Worm (Caenorhabditis elegans) whole organism, early embryonic: Measurements from ENCODE around the gene Y43F8B.10.

Source experiments
- B0310.2 ChIP-seq: sonication (generic microtip); optimal IDR thresholded peaks from 2 replicates; lab custom pipeline; 2016; ENCODE audit warnings: mild to moderate bottlenecking, missing genetic modification characterization, missing compliant biosample characterization
- F13C5.2 ChIP-seq: sonication (generic microtip); optimal IDR thresholded peaks from 2 replicates; lab custom pipeline; 2017; ENCODE audit warnings: mild to moderate bottlenecking, missing genetic modification characterization, inconsistent platforms, missing compliant biosample characterization
- aly-1 ChIP-seq: sonication (generic microtip); optimal IDR thresholded peaks from 2 replicates; lab custom pipeline; 2016; ENCODE audit warnings: missing genetic modification characterization, missing compliant biosample characterization
- ama-1 ChIP-seq: fragments of 150-350 bp; optimal IDR thresholded peaks from 2 replicates; lab custom pipeline; 2014
- ceh-13 ChIP-seq: fragments of 200-800 bp; sonication (Bioruptor generic); optimal IDR thresholded peaks from 2 replicates; lab custom pipeline; 2018; ENCODE audit warnings: mild to moderate bottlenecking, missing genetic modification characterization, missing compliant biosample characterization
- ceh-36 ChIP-seq: sonication (generic microtip); optimal IDR thresholded peaks from 2 replicates; lab custom pipeline; 2016; ENCODE audit warnings: missing genetic modification characterization, inconsistent platforms, missing compliant biosample characterization
- ets-7 ChIP-seq: sonication (generic microtip); optimal IDR thresholded peaks from 2 replicates; lab custom pipeline; 2016; ENCODE audit warnings: missing genotype, missing genetic modification characterization, missing compliant biosample characterization
- flt-1 ChIP-seq: fragments of 200-800 bp; sonication (Bioruptor generic); IDR thresholded peaks from 2 replicates; pipeline ENCODE4 v1.3.6; 2022; ENCODE audit warnings: missing genetic modification characterization, missing compliant biosample characterization
- hmbx-1 ChIP-seq: sonication (generic microtip); optimal IDR thresholded peaks from 2 replicates; lab custom pipeline; 2016; ENCODE audit warnings: mild to moderate bottlenecking, missing genetic modification characterization, missing compliant biosample characterization
- hmg-4 ChIP-seq: fragments of 200-800 bp; sonication (Bioruptor generic); optimal IDR thresholded peaks from 2 replicates; lab custom pipeline; 2018; ENCODE audit warnings: mild to moderate bottlenecking, missing genetic modification characterization, missing compliant biosample characterization
- hnd-1 ChIP-seq: sonication (generic microtip); optimal IDR thresholded peaks from 2 replicates; lab custom pipeline; 2016; ENCODE audit warnings: missing genetic modification characterization, missing compliant biosample characterization
- pes-1 ChIP-seq: fragments of 200-800 bp; sonication (Bioruptor generic); IDR thresholded peaks from 2 replicates; pipeline ENCODE4 v1.3.6; 2022; ENCODE audit warnings: missing genetic modification reagents, missing genetic modification characterization, missing compliant biosample characterization
- scrt-1 ChIP-seq: fragments of 200-800 bp; sonication (Bioruptor generic); IDR thresholded peaks from 2 replicates; pipeline ENCODE4 v1.3.6; 2022; ENCODE audit warnings: missing genetic modification characterization, missing compliant biosample characterization
- sea-1 ChIP-seq: fragments of 200-800 bp; sonication (Bioruptor generic); conservative IDR thresholded peaks from 2 replicates; pipeline ENCODE4 v1.3.6; 2022; ENCODE audit warnings: missing genetic modification characterization, missing compliant biosample characterization
- tbx-11 ChIP-seq: fragments of 200-800 bp; sonication (Bioruptor generic); IDR thresholded peaks from 2 replicates; pipeline ENCODE4 v1.3.6; 2022; ENCODE audit warnings: missing genetic modification characterization, missing compliant biosample characterization
- tbx-37 ChIP-seq: fragments of 200-800 bp; sonication (Bioruptor generic); conservative IDR thresholded peaks from 2 replicates; pipeline ENCODE4 v1.3.6; 2022; ENCODE audit warnings: missing genetic modification reagents, missing genetic modification characterization, missing compliant biosample characterization
- tra-4 ChIP-seq: sonication (generic microtip); optimal IDR thresholded peaks from 2 replicates; lab custom pipeline; 2017; ENCODE audit warnings: missing genetic modification characterization, missing compliant biosample characterization

The Y43F8B.10 gene

DNA sequence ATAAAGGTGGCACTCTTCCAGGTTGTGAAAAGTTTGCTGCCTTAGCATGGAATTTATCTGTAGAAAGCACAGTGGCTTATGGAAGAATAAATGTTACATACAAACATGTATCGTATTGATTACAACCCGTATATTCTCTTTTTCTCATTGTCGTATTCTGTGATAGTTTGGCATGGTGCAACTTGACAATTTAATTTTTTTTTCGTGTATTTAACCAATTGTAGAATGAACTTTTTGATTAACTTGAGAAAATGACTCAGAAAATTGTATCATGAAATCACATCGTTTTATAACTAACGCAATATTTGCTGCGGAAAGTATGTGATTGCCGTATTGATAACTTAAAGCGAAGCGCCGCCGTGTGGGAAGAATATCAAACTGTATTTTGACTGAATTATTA lies 17.1 kb upstream of the Y43F8B.10 start, which contains the start of gene Y43F8B.24:
Gene Y43F8B.24, plus strand, starts transcription at position 301 of the 400 bp plus-strand sequence.
- no peak for TF ChIP-seq hnd-1
- TF ChIP-seq scrt-1 = no peak
- TF ChIP-seq F13C5.2 (tag; lab: Kevin White, UChicago) = no peak
- TF ChIP-seq B0310.2 (tag; lab: Kevin White, UChicago) = no peak
- TF ChIP-seq flt-1 (GFP tag; lab: Robert Waterston, UW) = no peak
- TF ChIP-seq tra-4 (tag; lab: Kevin White, UChicago) = no peak
- no peak for TF ChIP-seq hmbx-1
- no peak for TF ChIP-seq ceh-13 (GFP tag; lab: Kevin White, UChicago)
- no peak for TF ChIP-seq tbx-11 (GFP tag; lab: Robert Waterston, UW)
- TF ChIP-seq ama-1 (lab: Kevin White, UChicago) = no peak
- TF ChIP-seq pes-1 = no peak
- TF ChIP-seq ceh-36 (tag; lab: Kevin White, UChicago) = no peak
- no peak for TF ChIP-seq ets-7 (tag; lab: Kevin White, UChicago)
- no peak for TF ChIP-seq tbx-37 (GFP tag; lab: Robert Waterston, UW)
- no peak for TF ChIP-seq hmg-4 (GFP tag; lab: Kevin White, UChicago)

DNA sequence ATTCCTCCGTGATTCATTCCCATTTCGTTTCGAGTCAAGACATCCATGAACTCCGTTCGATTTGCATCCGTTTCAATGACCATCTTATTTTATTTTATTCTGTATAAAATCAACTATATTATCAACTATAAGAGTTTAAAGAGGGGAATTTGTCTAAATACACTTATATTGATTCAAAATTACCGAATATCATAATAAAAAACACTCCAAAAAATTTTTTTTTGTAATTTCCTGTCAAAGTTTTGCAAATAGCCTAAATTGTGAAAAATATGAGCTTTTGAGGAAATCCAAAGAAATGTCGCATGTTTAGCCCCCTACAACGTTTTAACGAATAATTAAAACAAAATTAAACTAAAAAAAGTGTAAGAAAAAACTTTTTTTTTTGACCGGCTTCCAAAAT lies 12.2 kb upstream of the Y43F8B.10 start, which contains the start of gene Y43F8B.15:
Gene Y43F8B.15, minus strand, starts transcription at position 101 of the 400 bp plus-strand sequence.
- TF ChIP-seq F13C5.2 (tag; lab: Kevin White, UChicago) (no peak), ets-7 (tag; lab: Kevin White, UChicago) (no peak), scrt-1 (no peak), ceh-36 (tag; lab: Kevin White, UChicago) (no peak), hmg-4 (GFP tag; lab: Kevin White, UChicago) (no peak), aly-1 (tag; lab: Kevin White, UChicago) (no peak), ama-1 (lab: Kevin White, UChicago) (no peak), ceh-13 (GFP tag; lab: Kevin White, UChicago) (no peak), hnd-1 (no peak), tbx-37 (GFP tag; lab: Robert Waterston, UW) (no peak), tbx-11 (GFP tag; lab: Robert Waterston, UW) (no peak), sea-1 (no peak), pes-1 (no peak), B0310.2 (tag; lab: Kevin White, UChicago) (no peak), tra-4 (tag; lab: Kevin White, UChicago) (no peak), hmbx-1 (no peak), flt-1 (GFP tag; lab: Robert Waterston, UW) (no peak)

DNA sequence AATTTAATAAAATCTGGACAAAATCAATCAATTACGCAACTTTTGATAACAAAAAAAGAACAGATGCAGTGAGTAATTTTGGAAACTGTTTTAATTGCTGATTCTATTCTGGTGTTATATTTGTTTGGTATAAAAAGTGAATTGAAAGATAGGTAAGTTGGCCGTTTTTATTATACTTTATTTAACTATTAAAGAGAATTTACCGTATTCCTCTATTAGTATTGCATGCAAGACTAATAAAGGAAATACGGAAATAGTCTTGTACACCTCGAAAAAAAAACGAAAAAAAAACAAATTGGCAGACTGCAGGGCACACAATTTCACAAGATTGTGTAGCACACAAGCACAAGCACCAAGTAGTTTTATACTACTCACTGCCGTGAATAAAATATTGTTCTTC lies 11.7 kb upstream of the Y43F8B.10 start, which contains the start of gene Y43F8B.25:
Gene Y43F8B.25, plus strand, starts transcription at position 301 of the 400 bp plus-strand sequence.
- TF ChIP-seq scrt-1 (no peak), hnd-1 (no peak), ceh-36 (tag; lab: Kevin White, UChicago) (no peak), B0310.2 (tag; lab: Kevin White, UChicago) (no peak), hmg-4 (GFP tag; lab: Kevin White, UChicago) (no peak), ama-1 (lab: Kevin White, UChicago) (no peak), tra-4 (tag; lab: Kevin White, UChicago) (no peak), F13C5.2 (tag; lab: Kevin White, UChicago) (no peak), tbx-37 (GFP tag; lab: Robert Waterston, UW) (no peak), pes-1 (no peak), ets-7 (tag; lab: Kevin White, UChicago) (no peak), aly-1 (tag; lab: Kevin White, UChicago) (no peak), flt-1 (GFP tag; lab: Robert Waterston, UW) (no peak), hmbx-1 (no peak), sea-1 (no peak)

DNA sequence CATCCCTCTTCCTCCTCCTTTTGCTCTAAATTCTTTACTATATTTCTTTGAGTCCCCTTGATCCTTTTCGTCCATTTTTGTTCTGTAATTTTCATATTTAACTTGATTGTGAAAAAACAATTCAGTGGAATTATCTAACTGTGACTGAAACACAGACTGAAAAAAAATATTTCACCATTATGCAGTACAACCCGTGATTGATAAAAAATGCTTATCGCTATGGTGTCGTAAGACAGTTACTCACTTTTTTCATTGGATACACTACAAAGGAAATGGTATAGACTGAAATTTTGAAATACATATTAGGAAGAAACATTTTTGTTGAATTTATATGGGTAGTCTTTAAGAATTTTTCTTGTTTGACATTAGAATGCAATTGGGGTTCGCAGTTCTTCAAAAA lies 6.7 kb upstream of the Y43F8B.10 start, which contains the start of gene Y43F8B.23:
Gene Y43F8B.23, minus strand, starts transcription at position 75 of the 400 bp plus-strand sequence.
- no peak for TF ChIP-seq sea-1
- no peak for TF ChIP-seq tbx-37 (GFP tag; lab: Robert Waterston, UW)
- TF ChIP-seq flt-1 (GFP tag; lab: Robert Waterston, UW) = no peak
- TF ChIP-seq ceh-36 (tag; lab: Kevin White, UChicago) = no peak
- no peak for TF ChIP-seq B0310.2 (tag; lab: Kevin White, UChicago)
- TF ChIP-seq ceh-13 (GFP tag; lab: Kevin White, UChicago) = no peak
- no peak for TF ChIP-seq tra-4 (tag; lab: Kevin White, UChicago)
- TF ChIP-seq ets-7 (tag; lab: Kevin White, UChicago) = no peak
- no peak for TF ChIP-seq F13C5.2 (tag; lab: Kevin White, UChicago)
- no peak for TF ChIP-seq hnd-1
- no peak for TF ChIP-seq tbx-11 (GFP tag; lab: Robert Waterston, UW)
- TF ChIP-seq hmg-4 (GFP tag; lab: Kevin White, UChicago) = no peak
- TF ChIP-seq pes-1 = no peak
- TF ChIP-seq hmbx-1 = no peak
- no peak for TF ChIP-seq aly-1 (tag; lab: Kevin White, UChicago)
- TF ChIP-seq ama-1 (lab: Kevin White, UChicago) = no peak
- TF ChIP-seq scrt-1 = no peak

DNA sequence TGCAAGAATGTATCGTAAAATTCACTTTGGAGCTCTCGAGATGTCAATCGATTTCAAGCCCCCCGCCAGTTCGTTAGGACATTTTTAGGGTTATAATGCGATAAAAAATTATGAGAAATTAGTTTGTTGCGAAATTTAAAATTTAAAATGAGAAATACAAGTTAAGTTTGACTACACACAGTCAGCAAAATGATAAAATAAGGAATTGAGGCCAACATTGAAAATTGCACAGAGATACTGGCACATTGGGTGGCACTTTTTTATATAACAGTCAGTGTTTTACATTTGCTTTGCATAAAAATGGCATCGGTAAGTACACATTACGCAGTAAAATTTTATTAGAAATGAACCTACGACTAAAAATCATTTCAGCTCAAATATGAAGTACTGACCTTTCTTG lies 6.2 kb upstream of the Y43F8B.10 start, which contains the start of gene Y43F8B.12:
Gene Y43F8B.12, plus strand, starts transcription at position 301 of the 400 bp plus-strand sequence.
- TF ChIP-seq ama-1 (lab: Kevin White, UChicago) = no peak
- TF ChIP-seq aly-1 (tag; lab: Kevin White, UChicago) = no peak
- TF ChIP-seq tra-4 (tag; lab: Kevin White, UChicago) = no peak
- no peak for TF ChIP-seq tbx-37 (GFP tag; lab: Robert Waterston, UW)
- TF ChIP-seq ets-7 (tag; lab: Kevin White, UChicago) = no peak
- TF ChIP-seq flt-1 (GFP tag; lab: Robert Waterston, UW) = no peak
- no peak for TF ChIP-seq hnd-1
- no peak for TF ChIP-seq ceh-36 (tag; lab: Kevin White, UChicago)
- TF ChIP-seq ceh-13 (GFP tag; lab: Kevin White, UChicago) = no peak
- TF ChIP-seq sea-1 = no peak
- no peak for TF ChIP-seq scrt-1
- no peak for TF ChIP-seq F13C5.2 (tag; lab: Kevin White, UChicago)
- TF ChIP-seq B0310.2 (tag; lab: Kevin White, UChicago) = no peak
- no peak for TF ChIP-seq hmbx-1
- TF ChIP-seq tbx-11 (GFP tag; lab: Robert Waterston, UW) = no peak
- no peak for TF ChIP-seq hmg-4 (GFP tag; lab: Kevin White, UChicago)
- no peak for TF ChIP-seq pes-1

DNA sequence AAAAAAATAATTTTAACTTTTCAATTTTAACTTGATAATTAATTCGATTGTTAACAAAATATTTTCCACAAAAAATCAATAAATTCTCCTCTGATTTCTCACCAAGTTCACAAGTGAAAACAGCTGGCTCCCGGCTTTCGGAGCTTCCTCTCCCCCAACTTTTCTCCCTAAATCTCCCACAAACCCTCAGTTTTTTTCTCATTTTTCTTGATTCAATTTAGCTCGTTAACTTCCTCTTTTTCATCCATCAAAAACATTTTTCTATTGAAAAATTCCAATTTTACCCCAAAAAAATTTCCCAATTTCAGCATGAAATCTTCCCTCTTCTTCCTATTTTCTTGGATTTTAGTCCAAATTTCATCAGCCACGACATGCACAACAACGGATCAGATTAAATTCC lies 3.9 kb upstream of the Y43F8B.10 start, which contains the start of gene Y43F8B.11:
Gene Y43F8B.11, plus strand, starts transcription at position 301 of the 400 bp plus-strand sequence.
- TF ChIP-seq hnd-1 (no peak), scrt-1 (no peak), ceh-13 (GFP tag; lab: Kevin White, UChicago) (no peak), aly-1 (tag; lab: Kevin White, UChicago) (no peak), ama-1 (lab: Kevin White, UChicago) (no peak), pes-1 (no peak), B0310.2 (tag; lab: Kevin White, UChicago) (no peak)
